Worm (Caenorhabditis elegans) whole organism, early embryonic: ENCODE data around the gene F35H10.10.

Source experiments
- B0310.2 ChIP-seq: sonication (generic microtip); optimal IDR thresholded peaks from 2 replicates; lab custom pipeline; 2016; ENCODE audit warnings: mild to moderate bottlenecking, missing genetic modification characterization, missing compliant biosample characterization
- F13C5.2 ChIP-seq: sonication (generic microtip); optimal IDR thresholded peaks from 2 replicates; lab custom pipeline; 2017; ENCODE audit warnings: mild to moderate bottlenecking, missing genetic modification characterization, inconsistent platforms, missing compliant biosample characterization
- aly-1 ChIP-seq: sonication (generic microtip); optimal IDR thresholded peaks from 2 replicates; lab custom pipeline; 2016; ENCODE audit warnings: missing genetic modification characterization, missing compliant biosample characterization
- ama-1 ChIP-seq: fragments of 150-350 bp; optimal IDR thresholded peaks from 2 replicates; lab custom pipeline; 2014
- ceh-13 ChIP-seq: fragments of 200-800 bp; sonication (Bioruptor generic); optimal IDR thresholded peaks from 2 replicates; lab custom pipeline; 2018; ENCODE audit warnings: mild to moderate bottlenecking, missing genetic modification characterization, missing compliant biosample characterization
- ceh-36 ChIP-seq: sonication (generic microtip); optimal IDR thresholded peaks from 2 replicates; lab custom pipeline; 2016; ENCODE audit warnings: missing genetic modification characterization, inconsistent platforms, missing compliant biosample characterization
- ets-7 ChIP-seq: sonication (generic microtip); optimal IDR thresholded peaks from 2 replicates; lab custom pipeline; 2016; ENCODE audit warnings: missing genotype, missing genetic modification characterization, missing compliant biosample characterization
- flt-1 ChIP-seq: fragments of 200-800 bp; sonication (Bioruptor generic); IDR thresholded peaks from 2 replicates; pipeline ENCODE4 v1.3.6; 2022; ENCODE audit warnings: missing genetic modification characterization, missing compliant biosample characterization
- hmbx-1 ChIP-seq: sonication (generic microtip); optimal IDR thresholded peaks from 2 replicates; lab custom pipeline; 2016; ENCODE audit warnings: mild to moderate bottlenecking, missing genetic modification characterization, missing compliant biosample characterization
- hmg-4 ChIP-seq: fragments of 200-800 bp; sonication (Bioruptor generic); optimal IDR thresholded peaks from 2 replicates; lab custom pipeline; 2018; ENCODE audit warnings: mild to moderate bottlenecking, missing genetic modification characterization, missing compliant biosample characterization
- hnd-1 ChIP-seq: sonication (generic microtip); optimal IDR thresholded peaks from 2 replicates; lab custom pipeline; 2016; ENCODE audit warnings: missing genetic modification characterization, missing compliant biosample characterization
- pes-1 ChIP-seq: fragments of 200-800 bp; sonication (Bioruptor generic); IDR thresholded peaks from 2 replicates; pipeline ENCODE4 v1.3.6; 2022; ENCODE audit warnings: missing genetic modification reagents, missing genetic modification characterization, missing compliant biosample characterization
- scrt-1 ChIP-seq: fragments of 200-800 bp; sonication (Bioruptor generic); IDR thresholded peaks from 2 replicates; pipeline ENCODE4 v1.3.6; 2022; ENCODE audit warnings: missing genetic modification characterization, missing compliant biosample characterization
- sea-1 ChIP-seq: fragments of 200-800 bp; sonication (Bioruptor generic); conservative IDR thresholded peaks from 2 replicates; pipeline ENCODE4 v1.3.6; 2022; ENCODE audit warnings: missing genetic modification characterization, missing compliant biosample characterization
- tbx-11 ChIP-seq: fragments of 200-800 bp; sonication (Bioruptor generic); IDR thresholded peaks from 2 replicates; pipeline ENCODE4 v1.3.6; 2022; ENCODE audit warnings: missing genetic modification characterization, missing compliant biosample characterization
- tbx-37 ChIP-seq: fragments of 200-800 bp; sonication (Bioruptor generic); conservative IDR thresholded peaks from 2 replicates; pipeline ENCODE4 v1.3.6; 2022; ENCODE audit warnings: missing genetic modification reagents, missing genetic modification characterization, missing compliant biosample characterization
- tra-4 ChIP-seq: sonication (generic microtip); optimal IDR thresholded peaks from 2 replicates; lab custom pipeline; 2017; ENCODE audit warnings: missing genetic modification characterization, missing compliant biosample characterization

Gene F35H10.10

DNA sequence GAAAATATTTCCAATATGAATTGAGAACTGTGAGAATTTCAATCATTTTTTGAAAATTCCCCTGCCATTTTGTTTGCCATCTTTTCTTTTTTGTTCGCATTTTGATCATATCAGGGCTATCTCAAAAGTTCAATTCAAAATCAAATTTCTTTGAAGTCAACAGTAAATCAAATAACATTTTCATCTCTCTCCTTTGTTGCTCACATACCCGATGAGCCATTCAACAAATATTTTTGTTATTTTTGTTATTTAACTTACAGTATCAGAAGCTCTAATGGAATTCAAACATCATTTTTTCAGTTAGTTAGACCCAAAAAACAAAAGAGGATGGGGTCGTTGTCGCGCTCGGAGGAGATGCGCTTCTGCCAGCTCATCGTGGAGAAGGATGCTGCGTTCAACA, 9.1 kb downstream of the F35H10.10 start, which contains the start of gene vha-5:
TSS of gene vha-5 (plus strand) at position 301 of the 400 bp plus-strand sequence.
- no peak for TF ChIP-seq sea-1
- TF ChIP-seq pes-1 (GFP tag; lab: Robert Waterston, UW), result no peak
- no peak for TF ChIP-seq tra-4 (tag; lab: Kevin White, UChicago)
- TF ChIP-seq flt-1 (GFP tag; lab: Robert Waterston, UW), result no peak
- no peak for TF ChIP-seq hmbx-1 (tag; lab: Kevin White, UChicago)
- TF ChIP-seq hnd-1, result no peak
- TF ChIP-seq ama-1 (lab: Kevin White, UChicago), result no peak
- no peak for TF ChIP-seq ceh-13 (GFP tag; lab: Kevin White, UChicago)
- no peak for TF ChIP-seq ceh-36 (tag; lab: Kevin White, UChicago)
- no peak for TF ChIP-seq B0310.2 (tag; lab: Kevin White, UChicago)
- no peak for TF ChIP-seq hmg-4 (GFP tag; lab: Kevin White, UChicago)
- TF ChIP-seq aly-1 (tag; lab: Kevin White, UChicago), result no peak
- no peak for TF ChIP-seq ets-7
- TF ChIP-seq F13C5.2 (tag; lab: Kevin White, UChicago), result no peak
- TF ChIP-seq tbx-11, result no peak

DNA sequence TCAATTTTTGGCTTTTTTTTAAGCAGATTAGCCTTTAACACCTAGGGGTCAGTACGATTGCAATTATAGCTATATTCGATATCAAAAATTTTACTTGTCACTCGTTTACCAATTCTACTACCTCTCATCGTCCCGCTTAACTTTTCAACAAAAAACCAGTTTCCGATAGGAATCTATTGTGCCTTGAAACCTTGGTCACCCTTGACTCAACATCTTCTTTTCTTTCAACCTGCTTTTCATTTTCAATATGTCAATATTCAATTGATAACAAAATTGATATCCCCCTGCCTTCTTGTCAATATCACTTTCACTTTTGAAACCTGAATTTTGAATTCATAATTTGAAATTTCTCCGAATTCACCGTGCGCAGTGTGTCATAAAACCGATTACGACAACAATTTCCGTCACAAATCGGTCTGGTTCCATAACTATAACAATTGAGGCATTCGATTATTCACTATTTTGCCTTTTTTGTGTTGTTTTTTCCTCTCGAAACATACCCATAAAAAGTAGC, 10.0 kb downstream of the F35H10.10 start:
- TF ChIP-seq hmbx-1 (tag; lab: Kevin White, UChicago) (no peak), ceh-13 (GFP tag; lab: Kevin White, UChicago) (no peak), sea-1 (no peak), B0310.2 (tag; lab: Kevin White, UChicago) (no peak), hnd-1 (no peak), tbx-37 (GFP tag; lab: Robert Waterston, UW) (no peak), aly-1 (tag; lab: Kevin White, UChicago) (no peak), tra-4 (tag; lab: Kevin White, UChicago) (no peak), ets-7 (no peak), hmg-4 (GFP tag; lab: Kevin White, UChicago) (no peak), scrt-1 (GFP tag; lab: Robert Waterston, UW) (no peak), F13C5.2 (tag; lab: Kevin White, UChicago) (no peak)

- TF ChIP-seq B0310.2 (tag; lab: Kevin White, UChicago) (no peak), ceh-36 (tag; lab: Kevin White, UChicago) (no peak), tbx-11 (no peak), F13C5.2 (tag; lab: Kevin White, UChicago) (no peak), ceh-13 (GFP tag; lab: Kevin White, UChicago) (no peak), tbx-37 (GFP tag; lab: Robert Waterston, UW) (no peak), tra-4 (tag; lab: Kevin White, UChicago) (no peak)
These were observed 10.8 kb downstream of the F35H10.10 start for ce11 chrIV:8301925-8302324.

ce11 chrIV:8300468-8300867, 12.3 kb downstream of the F35H10.10 start, which contains the start of gene F35H10.5:
F35H10.5 (plus strand) TSS chrIV:8300768.
- TF ChIP-seq hmg-4 (GFP tag; lab: Kevin White, UChicago) (no peak), tbx-11 (no peak), pes-1 (GFP tag; lab: Robert Waterston, UW) (no peak), ceh-36 (tag; lab: Kevin White, UChicago) (no peak), B0310.2 (tag; lab: Kevin White, UChicago) (no peak), scrt-1 (GFP tag; lab: Robert Waterston, UW) (no peak)

DNA sequence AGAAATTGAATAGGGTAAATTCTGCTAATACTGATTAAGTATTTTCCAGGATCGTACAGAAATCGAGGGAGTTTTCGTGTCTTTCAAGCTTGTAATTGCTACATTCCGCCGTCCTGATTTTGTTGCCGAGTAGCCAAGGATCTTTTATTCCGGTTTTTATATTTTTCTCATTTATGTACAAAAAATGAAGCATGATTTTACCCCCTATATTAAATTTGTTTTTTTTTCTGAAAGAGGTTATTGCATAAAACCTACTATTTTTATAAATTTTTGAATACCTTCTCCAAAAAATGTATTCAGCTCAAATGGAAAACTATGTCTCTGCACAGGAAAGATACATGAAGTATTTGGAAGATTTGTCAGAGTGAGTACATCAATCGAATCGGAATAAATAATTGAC, 13.1 kb downstream of the F35H10.10 start, which contains the start of gene F35H10.6:
TSS of gene F35H10.6 (plus strand) at position 301 of the 400 bp plus-strand sequence.
- TF ChIP-seq ceh-36 (tag; lab: Kevin White, UChicago) (no peak), tra-4 (tag; lab: Kevin White, UChicago) (no peak), F13C5.2 (tag; lab: Kevin White, UChicago) (no peak), sea-1 (no peak), hnd-1 (no peak), B0310.2 (tag; lab: Kevin White, UChicago) (no peak), hmg-4 (GFP tag; lab: Kevin White, UChicago) (no peak), pes-1 (GFP tag; lab: Robert Waterston, UW) (no peak), scrt-1 (GFP tag; lab: Robert Waterston, UW) (no peak)

DNA sequence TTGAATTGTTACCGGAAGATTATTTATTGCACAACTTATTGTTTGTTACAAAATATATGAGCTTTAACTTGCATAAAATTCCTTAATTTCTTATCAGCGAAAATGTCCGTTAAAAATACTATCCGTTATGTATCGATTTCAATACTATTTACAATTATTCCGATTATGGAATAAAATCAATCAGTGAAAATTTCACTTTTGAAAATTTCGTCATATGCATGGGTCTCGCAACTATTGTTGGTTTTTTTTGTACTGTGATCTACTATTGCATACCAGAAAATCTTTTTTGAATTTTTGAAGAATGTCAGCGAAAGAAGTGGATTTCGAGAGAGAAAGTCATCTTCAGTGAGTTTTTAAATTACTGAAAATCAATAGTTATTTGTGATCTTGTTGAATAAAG, 15.6 kb downstream of the F35H10.10 start, which contains the start of gene nprl-3:
TSS of gene nprl-3 (plus strand) at position 301 of the 400 bp plus-strand sequence.
- TF ChIP-seq tbx-11 (no peak), tra-4 (tag; lab: Kevin White, UChicago) (no peak), flt-1 (GFP tag; lab: Robert Waterston, UW) (no peak), aly-1 (tag; lab: Kevin White, UChicago) (no peak), hmbx-1 (tag; lab: Kevin White, UChicago) (no peak), ets-7 (no peak), pes-1 (GFP tag; lab: Robert Waterston, UW) (no peak), hmg-4 (GFP tag; lab: Kevin White, UChicago) (no peak)

- no peak for TF ChIP-seq ets-7
- no peak for TF ChIP-seq F13C5.2 (tag; lab: Kevin White, UChicago)
- no peak for TF ChIP-seq ama-1 (lab: Kevin White, UChicago)
- TF ChIP-seq tra-4 (tag; lab: Kevin White, UChicago), result no peak
- no peak for TF ChIP-seq scrt-1 (GFP tag; lab: Robert Waterston, UW)
- no peak for TF ChIP-seq ceh-36 (tag; lab: Kevin White, UChicago)
- TF ChIP-seq aly-1 (tag; lab: Kevin White, UChicago), result no peak
- no peak for TF ChIP-seq sea-1
- no peak for TF ChIP-seq hmbx-1 (tag; lab: Kevin White, UChicago)
- TF ChIP-seq tbx-37 (GFP tag; lab: Robert Waterston, UW), result no peak
- no peak for TF ChIP-seq tbx-11
- no peak for TF ChIP-seq ceh-13 (GFP tag; lab: Kevin White, UChicago)
- TF ChIP-seq B0310.2 (tag; lab: Kevin White, UChicago), result no peak
- no peak for TF ChIP-seq flt-1 (GFP tag; lab: Robert Waterston, UW)
- TF ChIP-seq hnd-1, result no peak
- no peak for TF ChIP-seq pes-1 (GFP tag; lab: Robert Waterston, UW)
- no peak for TF ChIP-seq hmg-4 (GFP tag; lab: Kevin White, UChicago)
These were observed 18.1 kb downstream of the F35H10.10 start, which contains the start of gene tbce-1 for ce11 chrIV:8294650-8295049. tbce-1 (plus strand) TSS chrIV:8294690.
